Fruit fly (Drosophila melanogaster) S2 (cell line): ENCODE data around the gene Cog4.

Source experiments
- CG8478 ChIP-seq: fragments of >200 bp; optimal IDR thresholded peaks from 2 replicates; lab custom pipeline; 2018
- CTCF ChIP-seq, 2 experiments: fragments of >200 bp; optimal IDR thresholded peaks; 2 replicates each; lab custom pipeline; 2018

DNA sequence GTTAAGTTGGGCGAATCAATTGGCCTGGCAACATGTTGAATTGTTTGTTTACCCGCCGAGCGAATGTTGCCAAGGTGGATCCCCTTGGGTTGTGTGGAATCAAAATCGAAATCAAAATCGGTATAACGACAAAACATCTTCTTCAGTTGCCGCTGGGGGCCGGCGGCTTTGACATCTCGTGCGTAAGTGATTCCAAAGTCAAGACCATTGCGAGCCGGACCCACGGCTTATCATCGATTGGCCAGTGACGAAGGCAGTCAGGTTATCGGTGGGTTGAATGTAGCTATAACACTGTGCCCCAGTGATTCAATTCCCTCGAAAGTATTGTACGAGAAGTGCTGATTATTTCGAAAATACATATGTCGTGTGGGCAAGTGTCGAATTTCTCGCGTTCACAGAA is 40.6 kb upstream of the Cog4 start:
- no peak for TF ChIP-seq CG8478
- TF ChIP-seq CTCF (optimal IDR thresholded peaks at IDR 0.05; lab: Kevin White, UChicago) = no peak
